Worm (Caenorhabditis elegans) whole organism, L4 larva: ENCODE results near the gene clec-125.

Experiments
- D1046.2 ChIP-seq: fragments of 200-800 bp; sonication (Bioruptor generic); IDR thresholded peaks from 2 replicates; pipeline ENCODE4 v1.3.6; 2022; ENCODE audit warnings: missing genetic modification characterization, missing compliant biosample characterization
- F10B5.3 ChIP-seq: sonication (generic microtip); optimal IDR thresholded peaks from 2 replicates; lab custom pipeline; 2016; ENCODE audit warnings: mild to moderate bottlenecking, missing genetic modification characterization, missing compliant biosample characterization
- F26F4.8 ChIP-seq: fragments of 200-800 bp; sonication (Bioruptor generic); conservative IDR thresholded peaks from 2 replicates; pipeline ENCODE4 v1.3.6; 2022; ENCODE audit warnings: missing genetic modification characterization, missing compliant biosample characterization
- R02D3.7 ChIP-seq: fragments of 150-350 bp; sonication (generic microtip); optimal IDR thresholded peaks from 3 replicates; lab custom pipeline; 2014; ENCODE audit warnings: missing biosample characterization, missing genetic modification characterization
- T20F7.1 ChIP-seq: fragments of 200-800 bp; sonication (Bioruptor generic); optimal IDR thresholded peaks from 2 replicates; lab custom pipeline; 2018; ENCODE audit warnings: mild to moderate bottlenecking, missing genetic modification characterization, missing compliant biosample characterization
- Y105C5A.15 ChIP-seq: fragments of 200-800 bp; sonication (Bioruptor generic); IDR thresholded peaks from 2 replicates; pipeline ENCODE4 v1.3.6; 2022; ENCODE audit warnings: missing genetic modification characterization, missing compliant biosample characterization
- Y5F2A.4 ChIP-seq: fragments of 200-800 bp; sonication (Bioruptor generic); optimal IDR thresholded peaks from 2 replicates; lab custom pipeline; 2018; ENCODE audit warnings: mild to moderate bottlenecking, missing genetic modification characterization, missing compliant biosample characterization
- ZK337.2 ChIP-seq: fragments of 200-800 bp; sonication (Bioruptor generic); IDR thresholded peaks from 2 replicates; pipeline ENCODE4 v1.3.6; 2022; ENCODE audit warnings: missing genetic modification reagents, missing genetic modification characterization, missing compliant biosample characterization
- aha-1 ChIP-seq: fragments of 150-350 bp; peaks from one replicate; lab custom pipeline; 2014; ENCODE audit warnings: missing biosample characterization, missing genetic modification characterization
- arid-1 ChIP-seq: fragments of 200-800 bp; sonication (Bioruptor generic); conservative IDR thresholded peaks from 2 replicates; pipeline ENCODE4 v1.3.6; 2022; ENCODE audit warnings: missing genetic modification reagents, missing genetic modification characterization, missing compliant biosample characterization
- ceh-44 ChIP-seq: fragments of 200-800 bp; sonication (Bioruptor generic); IDR thresholded peaks from 2 replicates; pipeline ENCODE4 v1.3.6; 2022; ENCODE audit warnings: missing genetic modification reagents, missing genetic modification characterization, missing compliant biosample characterization
- ceh-62 ChIP-seq: sonication (generic microtip); optimal IDR thresholded peaks from 2 replicates; lab custom pipeline; 2017; ENCODE audit warnings: missing biosample characterization, missing genetic modification characterization
- ceh-82 ChIP-seq: sonication (generic microtip); optimal IDR thresholded peaks from 2 replicates; lab custom pipeline; 2017; ENCODE audit warnings: missing biosample characterization, missing genetic modification characterization
- daf-12 ChIP-seq: fragments of 150-350 bp; optimal IDR thresholded peaks from 2 replicates; lab custom pipeline; 2014; ENCODE audit warnings: missing biosample characterization, missing genetic modification reagents, missing genetic modification characterization
- daf-16 ChIP-seq, 3 experiments: sonication (generic microtip); optimal IDR thresholded peaks; 2 replicates each; lab custom pipeline; 2016 to 2017; ENCODE audit warnings: missing genetic modification characterization in 3 of 3, missing genetic modification reagents in 3 of 3, mild to moderate bottlenecking in 2 of 3, missing compliant biosample characterization in 2 of 3, missing biosample characterization in 1 of 3, moderate library complexity in 1 of 3
- daf-19 ChIP-seq: fragments of 200-800 bp; sonication (Bioruptor generic); conservative IDR thresholded peaks from 2 replicates; pipeline ENCODE4 v1.3.6; 2022; ENCODE audit warnings: missing genetic modification characterization, missing compliant biosample characterization
- dmd-9 ChIP-seq: fragments of 200-800 bp; sonication (Bioruptor generic); IDR thresholded peaks from 2 replicates; pipeline ENCODE4 v1.3.6; 2022; ENCODE audit warnings: missing genetic modification reagents, missing genetic modification characterization, missing compliant biosample characterization
- dve-1 ChIP-seq: sonication (generic microtip); optimal IDR thresholded peaks from 2 replicates; lab custom pipeline; 2017; ENCODE audit warnings: antibody characterized with exemption, mild to moderate bottlenecking, missing genetic modification characterization, missing compliant biosample characterization; ENCODE audit not compliant: insufficient read depth
- fkh-10 ChIP-seq: fragments of 150-350 bp; optimal IDR thresholded peaks from 2 replicates; lab custom pipeline; 2014; ENCODE audit warnings: missing biosample characterization, missing genetic modification reagents, missing genetic modification characterization
- fos-1 ChIP-seq: fragments of 150-350 bp; optimal IDR thresholded peaks from 2 replicates; lab custom pipeline; 2014; ENCODE audit warnings: missing biosample characterization, missing genetic modification characterization
- gei-8 ChIP-seq: fragments of 200-800 bp; sonication (Bioruptor generic); optimal IDR thresholded peaks from 2 replicates; lab custom pipeline; 2018; ENCODE audit warnings: mild to moderate bottlenecking, missing genetic modification characterization, missing compliant biosample characterization
- hif-1 ChIP-seq, 2 experiments: sonication (generic microtip); optimal IDR thresholded peaks; 2 replicates each; lab custom pipeline; 2016 to 2017; ENCODE audit warnings: missing compliant biosample characterization in 2 of 2, missing genetic modification characterization in 2 of 2, missing genetic modification reagents in 2 of 2, missing genotype in 2 of 2, mild to moderate bottlenecking in 1 of 2
- hlh-11 ChIP-seq: fragments of 200-800 bp; sonication (Bioruptor generic); optimal IDR thresholded peaks from 2 replicates; lab custom pipeline; 2018; ENCODE audit warnings: mild to moderate bottlenecking, missing genetic modification characterization, missing compliant biosample characterization
- hmg-1.1 ChIP-seq: fragments of 200-800 bp; sonication (Bioruptor generic); IDR thresholded peaks from 2 replicates; pipeline ENCODE4 v1.3.6; 2022; ENCODE audit warnings: missing genetic modification reagents, missing genetic modification characterization, missing compliant biosample characterization
- jun-1 ChIP-seq: fragments of 150-350 bp; optimal IDR thresholded peaks from 2 replicates; lab custom pipeline; 2014; ENCODE audit warnings: missing biosample characterization, missing genetic modification reagents, missing genetic modification characterization
- lim-7 ChIP-seq: fragments of 200-800 bp; sonication (Bioruptor generic); IDR thresholded peaks from 2 replicates; pipeline ENCODE4 v1.3.6; 2022; ENCODE audit warnings: missing genetic modification characterization, missing compliant biosample characterization
- lin-1 ChIP-seq: fragments of 200-800 bp; sonication (Bioruptor generic); IDR thresholded peaks from 2 replicates; pipeline ENCODE4 v1.3.6; 2022; ENCODE audit warnings: missing genetic modification reagents, missing genetic modification characterization, missing compliant biosample characterization
- lin-29 ChIP-seq: fragments of 200-800 bp; sonication (Bioruptor generic); IDR thresholded peaks from 2 replicates; pipeline ENCODE4 v1.3.6; 2022; ENCODE audit warnings: missing genetic modification reagents, missing genetic modification characterization, missing compliant biosample characterization
- lin-38 ChIP-seq: fragments of 200-800 bp; sonication (Bioruptor generic); IDR thresholded peaks from 2 replicates; pipeline ENCODE4 v1.3.6; 2022; ENCODE audit warnings: missing genetic modification reagents, missing genetic modification characterization, missing compliant biosample characterization
- madf-5 ChIP-seq, 2 experiments: fragments of 200-800 bp; sonication (Bioruptor generic); IDR thresholded peaks; 2 replicates each; pipeline ENCODE4 v1.3.6; 2022; ENCODE audit warnings: missing compliant biosample characterization in 2 of 2, missing genetic modification characterization in 2 of 2
- mes-2 ChIP-seq: sonication (generic microtip); optimal IDR thresholded peaks from 2 replicates; lab custom pipeline; 2016; ENCODE audit warnings: missing genotype, mild to moderate bottlenecking, missing genetic modification characterization, missing compliant biosample characterization; ENCODE audit not compliant: poor library complexity, severe bottlenecking
- mxl-2 ChIP-seq: fragments of 200-800 bp; sonication (Bioruptor generic); conservative IDR thresholded peaks from 2 replicates; pipeline ENCODE4 v1.3.6; 2022; ENCODE audit warnings: missing genetic modification reagents, missing genetic modification characterization, missing compliant biosample characterization
- mxl-3 ChIP-seq: fragments of 200-800 bp; sonication (Bioruptor generic); optimal IDR thresholded peaks from 2 replicates; lab custom pipeline; 2018; ENCODE audit warnings: mild to moderate bottlenecking, missing genetic modification characterization, missing compliant biosample characterization
- nhr-11 ChIP-seq: fragments of 150-350 bp; optimal IDR thresholded peaks from 2 replicates; lab custom pipeline; 2014; ENCODE audit warnings: missing biosample characterization, missing genetic modification characterization
- nhr-111 ChIP-seq: fragments of 200-800 bp; sonication (Bioruptor generic); optimal IDR thresholded peaks from 2 replicates; lab custom pipeline; 2018; ENCODE audit warnings: mild to moderate bottlenecking, missing genetic modification characterization, missing compliant biosample characterization
- nhr-237 ChIP-seq: sonication (generic microtip); optimal IDR thresholded peaks from 2 replicates; lab custom pipeline; 2017; ENCODE audit warnings: missing biosample characterization, missing genetic modification characterization
- nhr-25 ChIP-seq: sonication (generic microtip); optimal IDR thresholded peaks from 2 replicates; lab custom pipeline; 2017; ENCODE audit warnings: missing genetic modification characterization, mild to moderate bottlenecking, missing compliant biosample characterization, antibody characterized with exemption, moderate library complexity, borderline replicate concordance; ENCODE audit not compliant: insufficient read depth
- nhr-41 ChIP-seq: fragments of 200-800 bp; sonication (Bioruptor generic); IDR thresholded peaks from 2 replicates; pipeline ENCODE4 v1.3.6; 2022; ENCODE audit warnings: missing genetic modification reagents, missing genetic modification characterization, missing compliant biosample characterization
- nhr-76 ChIP-seq: fragments of 150-350 bp; optimal IDR thresholded peaks from 2 replicates; lab custom pipeline; 2014; ENCODE audit warnings: missing biosample characterization, missing genetic modification characterization
- pqm-1 ChIP-seq: sonication (generic microtip); optimal IDR thresholded peaks from 2 replicates; lab custom pipeline; 2017; ENCODE audit warnings: missing biosample characterization, missing genetic modification characterization
- saeg-2 ChIP-seq: fragments of 200-800 bp; sonication (Bioruptor generic); IDR thresholded peaks from 2 replicates; pipeline ENCODE4 v1.3.6; 2022; ENCODE audit warnings: missing genetic modification reagents, missing genetic modification characterization, missing compliant biosample characterization
- spr-3 ChIP-seq: fragments of 200-800 bp; sonication (Bioruptor generic); optimal IDR thresholded peaks from 2 replicates; lab custom pipeline; 2018; ENCODE audit warnings: mild to moderate bottlenecking, missing genetic modification characterization, missing compliant biosample characterization
- tag-97 ChIP-seq: fragments of 200-800 bp; sonication (Bioruptor generic); IDR thresholded peaks from 2 replicates; pipeline ENCODE4 v1.3.6; 2022; ENCODE audit warnings: missing genetic modification characterization, missing compliant biosample characterization
- unc-62 ChIP-seq, 3 experiments: fragments of 150-350 bp in 1 of 3; sonication (generic microtip); optimal IDR thresholded peaks in 2 of 3; peaks in 1 of 3; 1 replicate in 1 of 3; 2 replicates in 2 of 3; lab custom pipeline; 2014 to 2017; ENCODE audit warnings: missing biosample characterization in 3 of 3, missing genetic modification characterization in 3 of 3, missing genetic modification reagents in 3 of 3, missing genotype in 1 of 3
- zfp-2 ChIP-seq: sonication (generic microtip); optimal IDR thresholded peaks from 2 replicates; lab custom pipeline; 2016; ENCODE audit warnings: mild to moderate bottlenecking, missing genetic modification characterization, missing compliant biosample characterization
- zfp-3 ChIP-seq: fragments of 200-800 bp; sonication (Bioruptor generic); conservative IDR thresholded peaks from 2 replicates; pipeline ENCODE4 v1.3.6; 2022; ENCODE audit warnings: missing genetic modification reagents, missing genetic modification characterization, missing compliant biosample characterization
- ztf-11 ChIP-seq: fragments of 150-350 bp; optimal IDR thresholded peaks from 2 replicates; lab custom pipeline; 2014; ENCODE audit warnings: missing biosample characterization, missing genetic modification characterization
- ztf-7 ChIP-seq: fragments of 150-350 bp; optimal IDR thresholded peaks from 2 replicates; lab custom pipeline; 2014; ENCODE audit warnings: missing biosample characterization, missing genetic modification characterization

clec-125 gene

ce11 chrII:3502520-3503323 lies 13.1 kb upstream of the clec-125 start, which contains the start of the genes col-71 and Y49F6B.2 (continued):
- TF ChIP-seq nhr-25 (tag; lab: Kevin White, UChicago) (no peak), nhr-11 (tag; lab: Kevin White, UChicago) (no peak), ztf-7 (no peak), gei-8 (GFP tag; lab: Kevin White, UChicago) (no peak), mxl-3 (GFP tag; lab: Kevin White, UChicago) (no peak), tag-97 (GFP tag; lab: Robert Waterston, UW) (no peak), ztf-11 (tag; lab: Kevin White, UChicago) (no peak), lin-29 (no peak), nhr-237 (no peak), hlh-11 (tag; lab: Kevin White, UChicago) (peak; percentile 15), zfp-3 (GFP tag; lab: Robert Waterston, UW) (peak; percentile 42; the same call in 1 of the 2 replicates), Y105C5A.15 (GFP tag; lab: Robert Waterston, UW) (no peak), fkh-10 (GFP tag; lab: Kevin White, UChicago) (peak; percentile 66), aha-1 (tag; lab: Kevin White, UChicago) (no peak), R02D3.7 (no peak), arid-1 (GFP tag; lab: Robert Waterston, UW) (0 out of 2 replicates have a peak, but pooled peaks have one; percentile 7), mes-2 (tag; lab: Kevin White, UChicago) (peak; percentile 99), pqm-1 (tag; lab: Kevin White, UChicago) (no peak), nhr-41 (GFP tag; lab: Robert Waterston, UW) (no peak), fos-1 (no peak), lin-38 (GFP tag; lab: Robert Waterston, UW) (peak; percentile 98), hmg-1.1 (0 out of 2 replicates have a peak, but pooled peaks have one; percentile 36), F26F4.8 (GFP tag; lab: Robert Waterston, UW) (no peak), hif-1 (tag; optimal IDR thresholded peaks at IDR 0.05; lab: Kevin White, UChicago) (peak in 1 of 2 experiments; percentile 86), nhr-76 (no peak), madf-5 (GFP tag; IDR thresholded peaks at IDR 0.05; lab: Robert Waterston, UW) (no peak), nhr-111 (GFP tag; lab: Kevin White, UChicago) (no peak), mxl-2 (GFP tag; lab: Robert Waterston, UW) (no peak), ZK337.2 (peak; percentile 72), daf-16 (GFP tag; optimal IDR thresholded peaks at IDR 0.05; lab: Kevin White, UChicago) (no peak), daf-16 (tag; optimal IDR thresholded peaks at IDR 0.05; lab: Kevin White, UChicago) (peak; percentile 12), ceh-82 (tag; lab: Kevin White, UChicago) (no peak), spr-3 (GFP tag; lab: Kevin White, UChicago) (no peak), F10B5.3 (tag; lab: Kevin White, UChicago) (no peak), lin-1 (no peak), dmd-9 (GFP tag; lab: Robert Waterston, UW) (peak; percentile 64; the same call in 1 of the 2 replicates), ceh-62 (tag; lab: Kevin White, UChicago) (no peak), unc-62 (GFP tag; optimal IDR thresholded peaks at IDR 0.05 in 1 of 2; lab: Kevin White, UChicago) (peak in 1 of 2 experiments; percentile 97), unc-62 (tag; optimal IDR thresholded peaks at IDR 0.05; lab: Kevin White, UChicago) (no peak), D1046.2 (GFP tag; lab: Robert Waterston, UW) (0 out of 2 replicates have a peak, but pooled peaks have one; percentile 52), saeg-2 (GFP tag; lab: Robert Waterston, UW) (no peak), daf-19 (GFP tag; lab: Robert Waterston, UW) (no peak), ceh-44 (GFP tag; lab: Robert Waterston, UW) (peak; percentile 48; the same call in 1 of the 2 replicates), T20F7.1 (GFP tag; lab: Kevin White, UChicago) (no peak), lim-7 (GFP tag; lab: Robert Waterston, UW) (no peak), dve-1 (tag; lab: Kevin White, UChicago) (peak; percentile 66), Y5F2A.4 (GFP tag; lab: Kevin White, UChicago) (no peak), daf-12 (tag; lab: Kevin White, UChicago) (no peak), zfp-2 (tag; lab: Kevin White, UChicago) (no peak), jun-1 (tag; lab: Kevin White, UChicago) (no peak)
